Fruit fly (Drosophila melanogaster): ENCODE results near the gene CG13994.

dm6 chr2L:6099270-6099644 lies 36.5 kb downstream of the CG13994 start:
- TF ChIP-seq Mio (GFP tag; optimal IDR thresholded peaks at IDR 0.05) (no peak), Jra (GFP tag; optimal IDR thresholded peaks at IDR 0.05) (no peak), ey (GFP tag; optimal IDR thresholded peaks at IDR 0.05) (no peak), sage (GFP tag; optimal IDR thresholded peaks at IDR 0.05) (peak; percentile 14), usp (GFP tag; optimal IDR thresholded peaks at IDR 0.05) (no peak), Dfd (GFP tag; optimal IDR thresholded peaks at IDR 0.05) (no peak), jim (GFP tag; optimal IDR thresholded peaks at IDR 0.05) (no peak), Myc (optimal IDR thresholded peaks at IDR 0.05) (no peak)
